Fruit fly (Drosophila melanogaster) whole organism, wandering third instar larva: ENCODE data around the gene Lrr47.

Experiments used
- CG32264 ChIP-seq: fragments of 200-800 bp; sonication (Bioruptor generic); optimal IDR thresholded peaks from 2 replicates; lab custom pipeline; 2016; ENCODE audit warnings: missing biosample characterization, missing genetic modification characterization
- CG9705 ChIP-seq: fragments of 200-800 bp; sonication (Bioruptor generic); optimal IDR thresholded peaks from 2 replicates; lab custom pipeline; 2018; ENCODE audit warnings: missing biosample characterization, mild to moderate bottlenecking, missing genetic modification characterization
- CrebA ChIP-seq: fragments of 200-800 bp; sonication (Bioruptor generic); optimal IDR thresholded peaks from 2 replicates; lab custom pipeline; 2016; ENCODE audit warnings: missing biosample characterization, mild to moderate bottlenecking, missing genetic modification characterization, borderline replicate concordance
- Dfd ChIP-seq: fragments of >200 bp; optimal IDR thresholded peaks from 2 replicates; lab custom pipeline; 2017; ENCODE audit warnings: missing biosample characterization, missing genetic modification characterization
- Dif ChIP-seq: fragments of 200-275, 200-300 bp; sonication (Bioruptor generic); optimal IDR thresholded peaks from 2 replicates; lab custom pipeline; 2018; ENCODE audit warnings: missing biosample characterization, missing genetic modification characterization; ENCODE audit not compliant: partially characterized antibody
- GATAd ChIP-seq: sonication (Bioruptor generic); optimal IDR thresholded peaks from 2 replicates; lab custom pipeline; 2016; ENCODE audit warnings: missing biosample characterization, missing genetic modification characterization
- HLH106 ChIP-seq: fragments of 200-800 bp; optimal IDR thresholded peaks from 3 replicates; lab custom pipeline; 2019; ENCODE audit warnings: missing biosample characterization, mild to moderate bottlenecking, missing genetic modification characterization, moderate library complexity
- Hnf4 ChIP-seq: fragments of 200-800 bp; sonication (Bioruptor generic); optimal IDR thresholded peaks from 2 replicates; lab custom pipeline; 2016; ENCODE audit warnings: missing biosample characterization, mild to moderate bottlenecking, missing genetic modification characterization
- Hr83 ChIP-seq: fragments of 200-300 bp; sonication (Bioruptor generic); optimal IDR thresholded peaks from 2 replicates; lab custom pipeline; 2016; ENCODE audit warnings: missing biosample characterization, mild to moderate bottlenecking, missing genetic modification characterization, moderate library complexity; ENCODE audit not compliant: poor library complexity, severe bottlenecking
- Mio ChIP-seq: sonication (Bioruptor generic); optimal IDR thresholded peaks from 2 replicates; lab custom pipeline; 2016; ENCODE audit warnings: missing biosample characterization, missing genetic modification characterization
- Myc ChIP-seq: fragments of >200 bp; optimal IDR thresholded peaks from 2 replicates; lab custom pipeline; 2017
- N ChIP-seq: fragments of >200 bp; optimal IDR thresholded peaks from 2 replicates; lab custom pipeline; 2018; ENCODE audit warnings: missing biosample characterization, missing external identifiers, missing genetic modification characterization
- OdsH ChIP-seq: fragments of 200-800 bp; sonication (Bioruptor generic); optimal IDR thresholded peaks from 2 replicates; lab custom pipeline; 2016; ENCODE audit warnings: missing biosample characterization, mild to moderate bottlenecking, missing genetic modification characterization
- Rel ChIP-seq, 2 experiments: fragments of 200-800 bp; sonication (Bioruptor generic) in 1 of 2; optimal IDR thresholded peaks; 2 replicates in 1 of 2; 3 replicates in 1 of 2; lab custom pipeline; 2016 to 2019; ENCODE audit warnings: mild to moderate bottlenecking in 2 of 2, missing biosample characterization in 2 of 2, missing genetic modification characterization in 2 of 2, moderate library complexity in 1 of 2
- Sp1 ChIP-seq: fragments of 200-800 bp; sonication (Bioruptor generic); optimal IDR thresholded peaks from 3 replicates; lab custom pipeline; 2019; ENCODE audit warnings: missing biosample characterization, mild to moderate bottlenecking, missing genetic modification characterization, moderate library complexity
- brk ChIP-seq: fragments of 200-800 bp; sonication (Bioruptor generic); optimal IDR thresholded peaks from 2 replicates; lab custom pipeline; 2016; ENCODE audit warnings: missing biosample characterization, mild to moderate bottlenecking, missing genetic modification characterization
- dl ChIP-seq, 2 experiments: fragments of 175-275, 200-275 bp in 1 of 2; fragments of 200-275 bp in 1 of 2; sonication (Bioruptor generic); optimal IDR thresholded peaks; lab custom pipeline; 2018; ENCODE audit warnings: mild to moderate bottlenecking in 2 of 2, missing biosample characterization in 2 of 2, missing genetic modification characterization in 2 of 2, moderate library complexity in 2 of 2; ENCODE audit not compliant: partially characterized antibody in 2 of 2, insufficient read depth in 1 of 2
- dmrt93B ChIP-seq: fragments of 200-800 bp; sonication (Bioruptor generic); optimal IDR thresholded peaks from 2 replicates; lab custom pipeline; 2018; ENCODE audit warnings: missing biosample characterization, mild to moderate bottlenecking, missing genetic modification characterization
- ey ChIP-seq: fragments of 200-800 bp; sonication (Bioruptor generic); optimal IDR thresholded peaks from 2 replicates; lab custom pipeline; 2016; ENCODE audit warnings: missing biosample characterization, missing genetic modification characterization
- foxo ChIP-seq, 2 experiments: fragments of 200-800 bp; sonication (Bioruptor generic); optimal IDR thresholded peaks; 2 replicates in 1 of 2; 3 replicates in 1 of 2; lab custom pipeline; 2016 to 2017; ENCODE audit warnings: missing biosample characterization in 2 of 2, missing genetic modification characterization in 2 of 2
- fru ChIP-seq: fragments of 200-800 bp; sonication (Bioruptor generic); optimal IDR thresholded peaks from 3 replicates; lab custom pipeline; 2016; ENCODE audit warnings: missing biosample characterization, mild to moderate bottlenecking, missing genetic modification characterization
- h ChIP-seq: fragments of 200-800 bp; sonication (Bioruptor generic); optimal IDR thresholded peaks from 3 replicates; lab custom pipeline; 2016; ENCODE audit warnings: missing biosample characterization, mild to moderate bottlenecking, missing genetic modification characterization
- lola ChIP-seq: fragments of >200 bp; optimal IDR thresholded peaks from 2 replicates; lab custom pipeline; 2017; ENCODE audit warnings: missing biosample characterization, missing genetic modification characterization
- pan ChIP-seq: fragments of >200 bp; optimal IDR thresholded peaks from 2 replicates; lab custom pipeline; 2017
- psq ChIP-seq: fragments of 200-800 bp; sonication (Bioruptor generic); optimal IDR thresholded peaks from 3 replicates; lab custom pipeline; 2017; ENCODE audit warnings: missing biosample characterization, mild to moderate bottlenecking, missing genetic modification characterization, moderate library complexity
- rgr ChIP-seq: fragments of 200-800 bp; sonication (Bioruptor generic); optimal IDR thresholded peaks from 3 replicates; lab custom pipeline; 2016; ENCODE audit warnings: missing biosample characterization, mild to moderate bottlenecking, missing genetic modification characterization
- sage ChIP-seq: fragments of 200-800 bp; sonication (Bioruptor generic); optimal IDR thresholded peaks from 2 replicates; lab custom pipeline; 2016; ENCODE audit warnings: missing biosample characterization, mild to moderate bottlenecking, missing genetic modification characterization
- sv ChIP-seq: fragments of 200-800 bp; sonication (Bioruptor generic); optimal IDR thresholded peaks from 3 replicates; lab custom pipeline; 2016; ENCODE audit warnings: missing biosample characterization, missing genetic modification characterization
- usp ChIP-seq: fragments of >200 bp; optimal IDR thresholded peaks from 2 replicates; lab custom pipeline; 2017; ENCODE audit warnings: missing biosample characterization, missing genetic modification characterization

Lrr47 gene

dm6 chr2L:10476879-10477278 lies 40.3 kb upstream of the Lrr47 start, which contains the start of gene RluA-2:
TSS of gene RluA-2 (plus strand) at chr2L:10477073.
- no peak for TF ChIP-seq Dif (GFP tag; lab: Kevin White, UChicago)
- no peak for TF ChIP-seq psq (GFP tag; lab: Kevin White, UChicago)
- TF ChIP-seq ey = no peak
- no peak for TF ChIP-seq usp
- TF ChIP-seq dl (GFP tag; optimal IDR thresholded peaks at IDR 0.05; lab: Kevin White, UChicago; ENCODE audit: insufficient read depth in 1 of 2, partially characterized antibody in 2 of 2) = no peak
- no peak for TF ChIP-seq OdsH (GFP tag; lab: Kevin White, UChicago)
- TF ChIP-seq Mio = no peak
- TF ChIP-seq Hr83 = no peak
- TF ChIP-seq CG32264 (GFP tag; lab: Kevin White, UChicago) = no peak
- TF ChIP-seq brk = no peak
- TF ChIP-seq sage = no peak
- no peak for TF ChIP-seq foxo (GFP tag; optimal IDR thresholded peaks at IDR 0.05; lab: Kevin White, UChicago)
- no peak for TF ChIP-seq HLH106 (tag; lab: Kevin White, UChicago)
- TF ChIP-seq lola (GFP tag; lab: Kevin White, UChicago) = no peak

dm6 chr2L:10479859-10480258 lies 37.3 kb upstream of the Lrr47 start:
- TF ChIP-seq OdsH (GFP tag; lab: Kevin White, UChicago) (no peak), GATAd (GFP tag; lab: Kevin White, UChicago) (peak; percentile 73)
- TF ChIP-seq, all 38 proteins: peak for 1

- TF ChIP-seq Rel (GFP tag; optimal IDR thresholded peaks at IDR 0.05; lab: Kevin White, UChicago) = no peak
- TF ChIP-seq Rel (tag; optimal IDR thresholded peaks at IDR 0.05; lab: Kevin White, UChicago) = no peak
- no peak for TF ChIP-seq GATAd (GFP tag; lab: Kevin White, UChicago)
- TF ChIP-seq Myc (lab: Kevin White, UChicago) = no peak
- TF ChIP-seq Hr83 = no peak
- no peak for TF ChIP-seq foxo (GFP tag; optimal IDR thresholded peaks at IDR 0.05; lab: Kevin White, UChicago)
- TF ChIP-seq psq (GFP tag; lab: Kevin White, UChicago) = no peak
These were observed 34.1 kb upstream of the Lrr47 start, which contains the start of gene Grip75 for dm6 chr2L:10483073-10483472. TSS of gene Grip75 (plus strand) at chr2L:10483295.

dm6 chr2L:10488484-10489223 lies 28.5 kb upstream of the Lrr47 start, which contains the start of the genes Cog4 and CG6144:
TSS of gene Cog4 (minus strand) at chr2L:10488622.
TSS of gene CG6144 (plus strand) at chr2L:10488694.
- TF ChIP-seq sv (GFP tag; lab: Kevin White, UChicago) (peak; percentile 44), psq (GFP tag; lab: Kevin White, UChicago) (peak; percentile 1), pan (lab: Kevin White, UChicago) (no peak), OdsH (GFP tag; lab: Kevin White, UChicago) (peak; percentile 15)

DNA sequence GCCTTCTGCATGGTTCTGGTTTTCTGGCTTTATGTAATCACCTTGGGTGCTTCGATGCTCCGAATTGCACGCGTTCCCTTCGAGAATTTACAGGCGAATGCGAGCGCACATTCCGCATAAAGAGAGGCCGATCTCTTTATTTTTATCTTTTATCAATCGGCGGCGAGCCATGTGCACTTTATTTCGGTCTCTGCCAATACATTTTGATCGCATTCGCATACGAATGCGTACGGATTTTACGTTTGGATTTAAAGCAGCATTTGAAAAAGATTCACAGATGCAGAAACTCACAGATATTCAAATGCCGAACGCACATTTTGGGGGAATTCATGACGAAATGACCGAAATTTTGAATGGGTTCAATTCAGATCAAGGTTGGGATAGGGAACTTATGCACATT lies 25.8 kb upstream of the Lrr47 start, which contains the start of gene CG13144:
Gene CG13144 (minus strand): TSS at position 101 of the 400 bp plus-strand sequence.
- no peak for TF ChIP-seq sage
- TF ChIP-seq CrebA = no peak
- TF ChIP-seq HLH106 (tag; lab: Kevin White, UChicago) = no peak
- no peak for TF ChIP-seq dmrt93B
- no peak for TF ChIP-seq fru (GFP tag; lab: Kevin White, UChicago)
- no peak for TF ChIP-seq sv (GFP tag; lab: Kevin White, UChicago)
- TF ChIP-seq Myc (lab: Kevin White, UChicago) = no peak
- TF ChIP-seq h (GFP tag; lab: Kevin White, UChicago) = no peak
- TF ChIP-seq rgr (GFP tag; lab: Kevin White, UChicago) = no peak
- TF ChIP-seq GATAd (GFP tag; lab: Kevin White, UChicago) = no peak
- TF ChIP-seq CG9705 = no peak
- no peak for TF ChIP-seq Sp1 (GFP tag; lab: Kevin White, UChicago)
- no peak for TF ChIP-seq N (GFP tag; lab: Kevin White, UChicago)
- TF ChIP-seq Rel (GFP tag; optimal IDR thresholded peaks at IDR 0.05; lab: Kevin White, UChicago) = no peak
- no peak for TF ChIP-seq Rel (tag; optimal IDR thresholded peaks at IDR 0.05; lab: Kevin White, UChicago)
- TF ChIP-seq Dfd (GFP tag; lab: Kevin White, UChicago) = no peak
- no peak for TF ChIP-seq pan (lab: Kevin White, UChicago)
- no peak for TF ChIP-seq Hnf4
- TF ChIP-seq, all 38 proteins: peak for 0
